Worm (Caenorhabditis elegans) whole organism, L3 larva: ENCODE data around the gene ltd-1.

Source experiments
- aly-2 ChIP-seq: fragments of 150-350 bp; optimal IDR thresholded peaks from 2 replicates; lab custom pipeline; 2014; ENCODE audit warnings: missing biosample characterization, missing genetic modification characterization
- ceh-82 ChIP-seq: fragments of 150-350 bp; optimal IDR thresholded peaks from 2 replicates; lab custom pipeline; 2014; ENCODE audit warnings: missing biosample characterization, missing genetic modification characterization
- nhr-11 ChIP-seq: fragments of 150-350 bp; optimal IDR thresholded peaks from 2 replicates; lab custom pipeline; 2014; ENCODE audit warnings: missing biosample characterization, missing genetic modification characterization
- nhr-237 ChIP-seq: fragments of 150-350 bp; optimal IDR thresholded peaks from 2 replicates; lab custom pipeline; 2014; ENCODE audit warnings: missing biosample characterization, missing genetic modification characterization
- nhr-28 ChIP-seq: fragments of 150-350 bp; optimal IDR thresholded peaks from 2 replicates; lab custom pipeline; 2014; ENCODE audit warnings: missing biosample characterization, missing genetic modification characterization
- nhr-76 ChIP-seq: fragments of 150-350 bp; sonication (generic microtip); optimal IDR thresholded peaks from 5 replicates; lab custom pipeline; 2014; ENCODE audit warnings: missing biosample characterization, missing genetic modification characterization
- nhr-77 ChIP-seq: fragments of 150-350 bp; optimal IDR thresholded peaks from 2 replicates; lab custom pipeline; 2014; ENCODE audit warnings: missing biosample characterization, missing genetic modification characterization
- pha-4 ChIP-seq: fragments of 150-350 bp; optimal IDR thresholded peaks from 2 replicates; lab custom pipeline; 2014; ENCODE audit warnings: missing biosample characterization, missing genetic modification reagents, missing genetic modification characterization
- snpc-4 ChIP-seq: fragments of 150-350 bp; optimal IDR thresholded peaks from 2 replicates; lab custom pipeline; 2014; ENCODE audit warnings: missing biosample characterization, missing genetic modification characterization
- ztf-11 ChIP-seq: fragments of 150-350 bp; optimal IDR thresholded peaks from 2 replicates; lab custom pipeline; 2014; ENCODE audit warnings: missing biosample characterization, missing genetic modification characterization
- ztf-4 ChIP-seq: fragments of 150-350 bp; optimal IDR thresholded peaks from 2 replicates; lab custom pipeline; 2014; ENCODE audit warnings: missing biosample characterization, missing genetic modification characterization

DNA sequence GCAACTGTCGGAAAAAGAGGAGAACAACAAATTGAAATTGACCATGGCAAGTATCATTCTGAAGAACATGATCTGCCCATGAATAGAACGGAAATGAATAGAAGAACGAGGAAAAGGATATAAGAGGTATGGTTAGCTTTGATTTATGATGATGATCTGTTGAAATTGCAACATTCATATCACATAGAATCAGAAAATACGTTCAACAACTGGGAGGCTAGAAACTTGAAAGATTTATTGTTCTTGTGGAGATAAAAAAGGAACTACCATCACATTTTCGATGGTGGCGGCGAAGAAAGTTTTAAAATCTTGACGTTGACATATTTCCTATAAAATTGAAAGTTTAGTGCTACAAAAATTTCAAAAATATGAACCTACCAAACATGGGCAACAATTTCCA lies 729 bp upstream of the ltd-1 start:
- TF ChIP-seq nhr-237 (tag; lab: Kevin White, UChicago), result no peak
- no peak for TF ChIP-seq aly-2 (tag; lab: Kevin White, UChicago)
- TF ChIP-seq nhr-76 (tag; lab: Kevin White, UChicago), result no peak
- TF ChIP-seq nhr-77 (tag; lab: Kevin White, UChicago), result no peak
- no peak for TF ChIP-seq nhr-11 (tag; lab: Kevin White, UChicago)
- TF ChIP-seq nhr-28, result no peak
- TF ChIP-seq ztf-11 (tag; lab: Kevin White, UChicago), result no peak
- no peak for TF ChIP-seq ztf-4 (tag; lab: Kevin White, UChicago)
- TF ChIP-seq ceh-82 (tag; lab: Kevin White, UChicago), result no peak
- no peak for TF ChIP-seq snpc-4 (tag; lab: Kevin White, UChicago)
- TF ChIP-seq pha-4 (tag; lab: Kevin White, UChicago), result no peak
